Worm (Caenorhabditis elegans) whole organism, L4 larva: Measurements from ENCODE around the gene srlf-32.

Experiments used
- D1046.2 ChIP-seq: fragments of 200-800 bp; sonication (Bioruptor generic); IDR thresholded peaks from 2 replicates; pipeline ENCODE4 v1.3.6; 2022; ENCODE audit warnings: missing genetic modification characterization, missing compliant biosample characterization
- F37D6.2 ChIP-seq: sonication (generic microtip); optimal IDR thresholded peaks from 2 replicates; lab custom pipeline; 2016; ENCODE audit warnings: mild to moderate bottlenecking, missing genetic modification characterization, missing compliant biosample characterization
- F49E8.2 ChIP-seq: sonication (generic microtip); optimal IDR thresholded peaks from 2 replicates; lab custom pipeline; 2016; ENCODE audit warnings: missing compliant biosample characterization, mild to moderate bottlenecking, missing genetic modification characterization, borderline replicate concordance
- R02D3.7 ChIP-seq: fragments of 150-350 bp; sonication (generic microtip); optimal IDR thresholded peaks from 3 replicates; lab custom pipeline; 2014; ENCODE audit warnings: missing biosample characterization, missing genetic modification characterization
- T20F7.1 ChIP-seq: fragments of 200-800 bp; sonication (Bioruptor generic); optimal IDR thresholded peaks from 2 replicates; lab custom pipeline; 2018; ENCODE audit warnings: mild to moderate bottlenecking, missing genetic modification characterization, missing compliant biosample characterization
- T26A8.4 ChIP-seq: fragments of 200-800 bp; sonication (Bioruptor generic); IDR thresholded peaks from 2 replicates; pipeline ENCODE4 v1.3.6; 2022; ENCODE audit warnings: missing genetic modification characterization, missing compliant biosample characterization
- Y105C5A.15 ChIP-seq: fragments of 200-800 bp; sonication (Bioruptor generic); IDR thresholded peaks from 2 replicates; pipeline ENCODE4 v1.3.6; 2022; ENCODE audit warnings: missing genetic modification characterization, missing compliant biosample characterization
- Y75B8A.6 ChIP-seq: fragments of 200-800 bp; sonication (Bioruptor generic); IDR thresholded peaks from 2 replicates; pipeline ENCODE4 v1.3.6; 2022; ENCODE audit warnings: missing genetic modification reagents, missing genetic modification characterization, missing compliant biosample characterization
- ZK337.2 ChIP-seq: fragments of 200-800 bp; sonication (Bioruptor generic); IDR thresholded peaks from 2 replicates; pipeline ENCODE4 v1.3.6; 2022; ENCODE audit warnings: missing genetic modification reagents, missing genetic modification characterization, missing compliant biosample characterization
- aly-2 ChIP-seq: sonication (generic microtip); optimal IDR thresholded peaks from 2 replicates; lab custom pipeline; 2018; ENCODE audit warnings: missing biosample characterization, missing genetic modification characterization
- arid-1 ChIP-seq: fragments of 200-800 bp; sonication (Bioruptor generic); conservative IDR thresholded peaks from 2 replicates; pipeline ENCODE4 v1.3.6; 2022; ENCODE audit warnings: missing genetic modification reagents, missing genetic modification characterization, missing compliant biosample characterization
- attf-4 ChIP-seq: sonication (generic microtip); optimal IDR thresholded peaks from 3 replicates; lab custom pipeline; 2017; ENCODE audit warnings: missing biosample characterization, missing genetic modification characterization
- ceh-44 ChIP-seq: fragments of 200-800 bp; sonication (Bioruptor generic); IDR thresholded peaks from 2 replicates; pipeline ENCODE4 v1.3.6; 2022; ENCODE audit warnings: missing genetic modification reagents, missing genetic modification characterization, missing compliant biosample characterization
- dmd-6 ChIP-seq: fragments of 200-800 bp; sonication (Bioruptor generic); IDR thresholded peaks from 2 replicates; pipeline ENCODE4 v1.3.6; 2022; ENCODE audit warnings: missing genetic modification reagents, missing genetic modification characterization, missing compliant biosample characterization
- fkh-10 ChIP-seq: fragments of 150-350 bp; optimal IDR thresholded peaks from 2 replicates; lab custom pipeline; 2014; ENCODE audit warnings: missing biosample characterization, missing genetic modification reagents, missing genetic modification characterization
- fos-1 ChIP-seq: fragments of 150-350 bp; optimal IDR thresholded peaks from 2 replicates; lab custom pipeline; 2014; ENCODE audit warnings: missing biosample characterization, missing genetic modification characterization
- gei-8 ChIP-seq: fragments of 200-800 bp; sonication (Bioruptor generic); optimal IDR thresholded peaks from 2 replicates; lab custom pipeline; 2018; ENCODE audit warnings: mild to moderate bottlenecking, missing genetic modification characterization, missing compliant biosample characterization
- hmg-1.1 ChIP-seq: fragments of 200-800 bp; sonication (Bioruptor generic); IDR thresholded peaks from 2 replicates; pipeline ENCODE4 v1.3.6; 2022; ENCODE audit warnings: missing genetic modification reagents, missing genetic modification characterization, missing compliant biosample characterization
- jun-1 ChIP-seq: fragments of 150-350 bp; optimal IDR thresholded peaks from 2 replicates; lab custom pipeline; 2014; ENCODE audit warnings: missing biosample characterization, missing genetic modification reagents, missing genetic modification characterization
- lim-7 ChIP-seq: fragments of 200-800 bp; sonication (Bioruptor generic); IDR thresholded peaks from 2 replicates; pipeline ENCODE4 v1.3.6; 2022; ENCODE audit warnings: missing genetic modification characterization, missing compliant biosample characterization
- lin-29 ChIP-seq: fragments of 200-800 bp; sonication (Bioruptor generic); IDR thresholded peaks from 2 replicates; pipeline ENCODE4 v1.3.6; 2022; ENCODE audit warnings: missing genetic modification reagents, missing genetic modification characterization, missing compliant biosample characterization
- lin-39 ChIP-seq: fragments of 150-350 bp; optimal IDR thresholded peaks from 2 replicates; lab custom pipeline; 2014; ENCODE audit warnings: missing biosample characterization, missing genetic modification reagents, missing genetic modification characterization
- lsy-2 ChIP-seq, 2 experiments: fragments of 150-350 bp in 1 of 2; sonication (generic microtip) in 1 of 2; optimal IDR thresholded peaks; 2 replicates each; lab custom pipeline; 2014 to 2017; ENCODE audit warnings: missing biosample characterization in 2 of 2, missing genetic modification characterization in 2 of 2
- madf-9 ChIP-seq: fragments of 200-800 bp; sonication (Bioruptor generic); conservative IDR thresholded peaks from 2 replicates; pipeline ENCODE4 v1.3.6; 2022; ENCODE audit warnings: missing genetic modification reagents, missing genetic modification characterization, missing compliant biosample characterization
- mdl-1 ChIP-seq, 2 experiments: fragments of 150-350 bp in 1 of 2; sonication (generic microtip) in 1 of 2; optimal IDR thresholded peaks; 2 replicates each; lab custom pipeline; 2014 to 2017; ENCODE audit warnings: missing biosample characterization in 2 of 2, missing genetic modification characterization in 2 of 2
- nhr-102 ChIP-seq: sonication (generic microtip); optimal IDR thresholded peaks from 2 replicates; lab custom pipeline; 2016; ENCODE audit warnings: mild to moderate bottlenecking, missing genetic modification characterization, moderate library complexity, missing compliant biosample characterization
- nhr-111 ChIP-seq: fragments of 200-800 bp; sonication (Bioruptor generic); optimal IDR thresholded peaks from 2 replicates; lab custom pipeline; 2018; ENCODE audit warnings: mild to moderate bottlenecking, missing genetic modification characterization, missing compliant biosample characterization
- nhr-237 ChIP-seq: sonication (generic microtip); optimal IDR thresholded peaks from 2 replicates; lab custom pipeline; 2017; ENCODE audit warnings: missing biosample characterization, missing genetic modification characterization
- nhr-25 ChIP-seq: sonication (generic microtip); optimal IDR thresholded peaks from 2 replicates; lab custom pipeline; 2017; ENCODE audit warnings: missing genetic modification characterization, mild to moderate bottlenecking, missing compliant biosample characterization, antibody characterized with exemption, moderate library complexity, borderline replicate concordance; ENCODE audit not compliant: insufficient read depth
- nhr-28 ChIP-seq: fragments of 150-350 bp; optimal IDR thresholded peaks from 2 replicates; lab custom pipeline; 2014; ENCODE audit warnings: missing biosample characterization, missing genetic modification characterization
- nhr-42 ChIP-seq: fragments of 200-800 bp; sonication (Bioruptor generic); IDR thresholded peaks from 2 replicates; pipeline ENCODE4 v1.3.6; 2022; ENCODE audit warnings: missing genetic modification characterization, missing compliant biosample characterization
- nhr-6 ChIP-seq: fragments of 150-350 bp; optimal IDR thresholded peaks from 2 replicates; lab custom pipeline; 2014; ENCODE audit warnings: missing biosample characterization, missing genetic modification characterization
- nhr-77 ChIP-seq: fragments of 150-350 bp; optimal IDR thresholded peaks from 2 replicates; lab custom pipeline; 2014; ENCODE audit warnings: missing biosample characterization, missing genetic modification characterization
- pha-4 ChIP-seq, 2 experiments: fragments of 150-350 bp in 1 of 2; fragments of 200-800 bp in 1 of 2; sonication (Bioruptor generic) in 1 of 2; IDR thresholded peaks in 1 of 2; optimal IDR thresholded peaks in 1 of 2; 2 replicates each; pipeline versions ENCODE4 v1.3.6 to Lab custom; 2014 to 2022; ENCODE audit warnings: missing genetic modification characterization in 2 of 2, missing genetic modification reagents in 2 of 2, missing biosample characterization in 1 of 2, missing compliant biosample characterization in 1 of 2
- php-3 ChIP-seq: fragments of 200-800 bp; sonication (Bioruptor generic); IDR thresholded peaks from 2 replicates; pipeline ENCODE4 v1.3.6; 2022; ENCODE audit warnings: missing genetic modification reagents, missing genetic modification characterization, missing compliant biosample characterization
- pqm-1 ChIP-seq: sonication (generic microtip); optimal IDR thresholded peaks from 2 replicates; lab custom pipeline; 2017; ENCODE audit warnings: missing biosample characterization, missing genetic modification characterization
- saeg-2 ChIP-seq: fragments of 200-800 bp; sonication (Bioruptor generic); IDR thresholded peaks from 2 replicates; pipeline ENCODE4 v1.3.6; 2022; ENCODE audit warnings: missing genetic modification reagents, missing genetic modification characterization, missing compliant biosample characterization
- sdz-12 ChIP-seq: fragments of 200-800 bp; sonication (Bioruptor generic); optimal IDR thresholded peaks from 2 replicates; lab custom pipeline; 2018; ENCODE audit warnings: mild to moderate bottlenecking, missing genetic modification characterization, missing compliant biosample characterization
- skn-1 ChIP-seq: fragments of 150-350 bp; optimal IDR thresholded peaks from 2 replicates; lab custom pipeline; 2014; ENCODE audit warnings: missing biosample characterization, missing genetic modification characterization
- snpc-1.2 ChIP-seq: fragments of 200-800 bp; sonication (Bioruptor generic); IDR thresholded peaks from 2 replicates; pipeline ENCODE4 v1.3.6; 2022; ENCODE audit warnings: missing genetic modification reagents, missing genetic modification characterization, missing compliant biosample characterization
- snpc-4 ChIP-seq: fragments of 150-350 bp; optimal IDR thresholded peaks from 2 replicates; lab custom pipeline; 2014; ENCODE audit warnings: missing biosample characterization, missing genetic modification characterization
- spr-1 ChIP-seq: sonication (generic microtip); optimal IDR thresholded peaks from 2 replicates; lab custom pipeline; 2016; ENCODE audit warnings: mild to moderate bottlenecking, missing genetic modification characterization, missing compliant biosample characterization
- tra-1 ChIP-seq: fragments of 200-800 bp; sonication (Bioruptor generic); IDR thresholded peaks from 2 replicates; pipeline ENCODE4 v1.3.6; 2022; ENCODE audit warnings: missing genetic modification reagents, missing genetic modification characterization, missing compliant biosample characterization
- unc-39 ChIP-seq: sonication (generic microtip); optimal IDR thresholded peaks from 2 replicates; lab custom pipeline; 2017; ENCODE audit warnings: missing biosample characterization, missing genetic modification characterization
- vab-7 ChIP-seq: fragments of 200-800 bp; sonication (Bioruptor generic); IDR thresholded peaks from 2 replicates; pipeline ENCODE4 v1.3.6; 2022; ENCODE audit warnings: missing genetic modification reagents, missing genetic modification characterization, missing compliant biosample characterization
- zag-1 ChIP-seq: fragments of 150-350 bp; optimal IDR thresholded peaks from 2 replicates; lab custom pipeline; 2014; ENCODE audit warnings: missing biosample characterization, missing genetic modification characterization
- zip-11 ChIP-seq: fragments of 200-800 bp; sonication (Bioruptor generic); IDR thresholded peaks from 2 replicates; pipeline ENCODE4 v1.3.6; 2022; ENCODE audit warnings: missing genetic modification characterization, missing compliant biosample characterization
- ztf-11 ChIP-seq: fragments of 150-350 bp; optimal IDR thresholded peaks from 2 replicates; lab custom pipeline; 2014; ENCODE audit warnings: missing biosample characterization, missing genetic modification characterization
- ztf-7 ChIP-seq: fragments of 150-350 bp; optimal IDR thresholded peaks from 2 replicates; lab custom pipeline; 2014; ENCODE audit warnings: missing biosample characterization, missing genetic modification characterization

srlf-32 gene

DNA sequence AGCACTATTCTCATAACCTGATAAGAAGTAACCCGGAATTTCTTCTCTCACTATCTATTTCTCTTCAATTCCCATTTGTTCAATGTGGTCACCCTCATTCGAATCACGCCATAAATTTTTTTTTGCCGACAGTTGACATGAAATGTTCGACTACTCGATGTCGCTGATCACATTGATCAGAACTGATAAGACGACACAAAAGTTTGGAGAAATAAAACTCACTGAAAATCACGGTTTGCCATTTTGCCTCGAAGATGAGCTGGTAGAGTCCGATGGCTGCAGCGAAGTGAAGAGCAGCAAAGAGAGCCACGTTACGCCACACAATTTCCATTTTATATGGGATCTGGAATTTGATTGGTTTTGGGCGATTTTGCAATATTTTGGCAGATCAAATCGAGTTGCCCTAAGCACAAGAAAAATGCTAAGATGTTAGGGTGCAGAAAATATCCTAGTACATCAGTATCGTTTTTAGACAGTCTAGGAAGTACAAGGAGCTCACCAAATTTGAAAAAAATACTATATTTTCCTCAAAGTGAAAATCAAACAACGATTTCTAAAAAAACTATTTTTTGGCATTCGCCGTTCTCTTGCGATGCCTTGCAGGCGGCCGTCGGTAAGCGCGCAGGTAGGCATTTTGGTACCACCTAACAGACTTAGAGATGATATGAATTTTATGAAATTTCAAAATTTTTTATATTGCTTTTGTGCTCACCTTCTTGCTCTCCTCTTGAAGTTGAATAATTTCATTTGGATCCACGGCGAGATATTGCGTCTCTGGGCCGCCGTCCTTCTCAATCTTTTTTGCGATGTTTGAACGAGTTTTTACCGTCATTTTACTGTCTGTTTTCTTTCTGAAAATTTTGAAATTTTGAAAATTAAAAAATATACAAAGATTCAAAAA is 10.7 kb upstream of the srlf-32 start, which contains the start of gene fat-6 (continued):
- TF ChIP-seq skn-1 (tag; lab: Kevin White, UChicago), result no peak
- TF ChIP-seq arid-1 (GFP tag; lab: Robert Waterston, UW), result no peak
- TF ChIP-seq ceh-44, result no peak
- TF ChIP-seq snpc-4 (tag; lab: Kevin White, UChicago), result no peak
- no peak for TF ChIP-seq nhr-111 (GFP tag; lab: Kevin White, UChicago)
- TF ChIP-seq hmg-1.1 (GFP tag; lab: Robert Waterston, UW), result no peak
- 0 out of 2 replicates have a peak, but pooled peaks have one; percentile 45 for TF ChIP-seq lim-7 (GFP tag; lab: Robert Waterston, UW)
- TF ChIP-seq F49E8.2 (tag; lab: Kevin White, UChicago), result no peak
- TF ChIP-seq lin-39 (tag; lab: Kevin White, UChicago), result no peak
- TF ChIP-seq nhr-237, result no peak
- no peak for TF ChIP-seq tra-1
- no peak for TF ChIP-seq vab-7
- no peak for TF ChIP-seq zag-1 (tag; lab: Kevin White, UChicago)
- TF ChIP-seq T26A8.4 (GFP tag; lab: Robert Waterston, UW), result peak; percentile 30; the same call in 1 of the 2 replicates
- no peak for TF ChIP-seq jun-1
- TF ChIP-seq nhr-6 (tag; lab: Kevin White, UChicago), result no peak
- no peak for TF ChIP-seq fos-1 (tag; lab: Kevin White, UChicago)
- no peak for TF ChIP-seq fkh-10 (GFP tag; lab: Kevin White, UChicago)
- no peak for TF ChIP-seq saeg-2 (GFP tag; lab: Robert Waterston, UW)
- peak in 1 of 2 experiments; percentile 1 for TF ChIP-seq mdl-1 (tag; optimal IDR thresholded peaks at IDR 0.05; lab: Kevin White, UChicago)
- peak; percentile 9; the same call in 1 of the 2 replicates for TF ChIP-seq ZK337.2
- TF ChIP-seq sdz-12 (GFP tag; lab: Kevin White, UChicago), result no peak
- no peak for TF ChIP-seq nhr-42 (GFP tag; lab: Robert Waterston, UW)
- TF ChIP-seq nhr-28 (tag; lab: Kevin White, UChicago), result peak; percentile 84
- TF ChIP-seq gei-8 (GFP tag; lab: Kevin White, UChicago), result no peak
- TF ChIP-seq R02D3.7 (tag; lab: Kevin White, UChicago), result no peak
- peak in 1 of 2 experiments; percentile 18 for TF ChIP-seq lsy-2 (tag; optimal IDR thresholded peaks at IDR 0.05; lab: Kevin White, UChicago)
- TF ChIP-seq F37D6.2 (tag; lab: Kevin White, UChicago), result no peak
- peak; percentile 81 for TF ChIP-seq nhr-77 (tag; lab: Kevin White, UChicago)
- TF ChIP-seq php-3 (GFP tag; lab: Robert Waterston, UW), result peak; percentile 28; the same call in 1 of the 2 replicates
- no peak for TF ChIP-seq snpc-1.2 (GFP tag; lab: Robert Waterston, UW)
- no peak for TF ChIP-seq ztf-7
- no peak for TF ChIP-seq nhr-25 (tag; lab: Kevin White, UChicago)
- no peak for TF ChIP-seq attf-4
- TF ChIP-seq aly-2 (tag; lab: Kevin White, UChicago), result no peak
- no peak for TF ChIP-seq nhr-102 (tag; lab: Kevin White, UChicago)
- TF ChIP-seq Y75B8A.6 (GFP tag; lab: Robert Waterston, UW), result peak; percentile 27; the same call in 1 of the 2 replicates
- TF ChIP-seq unc-39, result no peak
- TF ChIP-seq lin-29, result no peak
- TF ChIP-seq pqm-1 (tag; lab: Kevin White, UChicago), result no peak
- TF ChIP-seq zip-11 (GFP tag; lab: Robert Waterston, UW), result no peak
- TF ChIP-seq dmd-6, result peak; percentile 26; the same call in 1 of the 2 replicates
- no peak for TF ChIP-seq Y105C5A.15
- no peak for TF ChIP-seq spr-1
- 0 out of 2 replicates have a peak, but pooled peaks have one; percentile 14 for TF ChIP-seq D1046.2 (GFP tag; lab: Robert Waterston, UW)
- TF ChIP-seq madf-9, result no peak
- no peak for TF ChIP-seq ztf-11 (tag; lab: Kevin White, UChicago)
- no peak for TF ChIP-seq pha-4 (GFP tag; IDR thresholded peaks at IDR 0.05; lab: Robert Waterston, UW)
- no peak for TF ChIP-seq pha-4 (tag; optimal IDR thresholded peaks at IDR 0.05; lab: Kevin White, UChicago)
- TF ChIP-seq T20F7.1 (GFP tag; lab: Kevin White, UChicago), result peak; percentile 34
